Worm (Caenorhabditis elegans): ENCODE results near the gene irld-1.

DNA sequence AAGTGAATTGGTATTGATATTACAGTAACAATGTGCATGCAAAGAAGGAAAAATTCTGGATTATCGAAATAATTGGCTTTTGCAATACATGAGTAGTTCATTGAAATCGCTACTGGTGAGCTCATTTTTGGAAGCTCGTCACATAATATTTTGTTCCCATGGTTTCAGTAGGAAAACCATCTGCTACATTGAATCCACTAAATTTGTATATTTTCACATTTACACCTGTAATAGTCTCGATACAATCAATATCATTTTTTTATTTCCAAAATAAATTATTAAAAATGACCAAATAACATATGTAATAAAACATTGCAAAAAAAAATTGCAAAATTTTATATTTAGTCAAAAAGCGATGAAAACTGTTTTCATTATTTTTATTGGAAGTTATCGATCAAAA is 21.5 kb upstream of the irld-1 start, which contains the start of gene srh-192:
- TF ChIP-seq drap-1 (GFP tag; optimal IDR thresholded peaks at IDR 0.05): no peak
- no peak for TF ChIP-seq nhr-76 (tag; optimal IDR thresholded peaks at IDR 0.05)
- TF ChIP-seq mab-5 (tag; optimal IDR thresholded peaks at IDR 0.05): no peak
